Fruit fly (Drosophila melanogaster): ENCODE data around the gene CG14731.
A peak's percentile ranks its signal among the peaks of the same experiment; 100 is the strongest.

The CG14731 gene

DNA sequence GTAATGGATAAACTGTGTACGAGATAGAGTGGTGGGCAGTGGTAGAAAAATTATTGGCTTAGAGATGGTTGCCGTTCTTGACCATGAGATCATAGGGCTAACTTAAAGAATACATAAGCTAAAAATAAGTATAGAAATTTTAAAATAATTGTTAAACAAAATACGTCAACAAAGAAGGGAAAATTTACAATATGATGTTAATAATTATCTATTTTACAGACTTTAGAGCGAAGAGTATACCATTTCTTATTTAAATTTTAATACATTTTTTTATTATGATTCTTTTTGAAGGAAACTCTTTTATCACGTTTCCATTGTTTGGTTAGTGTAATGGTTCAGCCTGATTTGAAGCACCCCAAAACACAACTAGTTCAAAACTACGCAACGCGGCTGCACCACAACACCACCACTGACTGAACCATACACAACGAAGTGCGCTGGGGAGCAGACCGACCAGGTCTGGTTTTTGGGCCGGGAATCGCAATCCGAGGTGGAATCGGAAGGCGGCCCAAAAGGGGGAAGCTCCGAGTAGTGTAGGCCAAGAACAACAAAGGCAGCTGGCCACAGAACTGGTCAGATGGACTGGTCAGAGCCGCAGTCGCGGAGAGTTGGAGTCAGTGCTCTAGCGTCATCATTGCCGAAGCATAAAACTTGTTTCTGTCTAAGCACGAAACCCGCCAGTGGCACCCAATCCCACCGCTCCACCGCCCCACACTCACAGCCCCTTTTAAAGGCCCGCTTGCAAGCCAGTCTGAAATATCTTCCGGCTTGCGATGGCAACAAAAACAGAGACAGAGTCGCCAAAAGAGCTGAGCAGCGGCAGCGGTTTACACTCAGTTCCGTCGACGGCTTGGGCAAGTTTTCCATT, 14.6 kb downstream of the CG14731 start (continued):
- peak; percentile 61; the same call in 2 of the 3 replicates for TF ChIP-seq CG8119 (GFP tag; IDR thresholded peaks at IDR 0.05)
- TF ChIP-seq CG34406 (GFP tag; optimal IDR thresholded peaks at IDR 0.05), result no peak
- 0 out of 2 replicates have a peak, but pooled peaks have one; percentile 14 for TF ChIP-seq Gug (GFP tag; IDR thresholded peaks at IDR 0.05)
- TF ChIP-seq CG6808 (GFP tag; optimal IDR thresholded peaks at IDR 0.05), result peak; percentile 24
- no peak for TF ChIP-seq Sox14 (GFP tag; optimal IDR thresholded peaks at IDR 0.05)
- TF ChIP-seq CG11294 (GFP tag; IDR thresholded peaks at IDR 0.05), result no peak
- no peak for TF ChIP-seq CG31627 (GFP tag; optimal IDR thresholded peaks at IDR 0.05)
- TF ChIP-seq salr (GFP tag; optimal IDR thresholded peaks at IDR 0.05), result peak in 1 of 2 experiments; percentile 53
- TF ChIP-seq pdm3 (GFP tag; optimal IDR thresholded peaks at IDR 0.05), result peak; percentile 6
- no peak for TF ChIP-seq Sox15 (GFP tag; optimal IDR thresholded peaks at IDR 0.05)
- no peak for TF ChIP-seq spab (GFP tag; optimal IDR thresholded peaks at IDR 0.05)
- TF ChIP-seq Hr4 (GFP tag; optimal IDR thresholded peaks at IDR 0.05), result peak; percentile 30
- TF ChIP-seq CG16779 (tag; optimal IDR thresholded peaks at IDR 0.05), result no peak
- no peak for TF ChIP-seq CG7368 (GFP tag; optimal IDR thresholded peaks at IDR 0.05)
- peak; percentile 39 for TF ChIP-seq CG6276 (GFP tag; optimal IDR thresholded peaks at IDR 0.05)
- TF ChIP-seq CG11762 (GFP tag; optimal IDR thresholded peaks at IDR 0.05; ENCODE audit: insufficient read depth), result no peak
- no peak for TF ChIP-seq CG8319 (GFP tag; optimal IDR thresholded peaks at IDR 0.05)
- peak; percentile 36 for TF ChIP-seq CG3032 (tag; optimal IDR thresholded peaks at IDR 0.05)
- peak; percentile 80 for TF ChIP-seq Eip78C (GFP tag)
- TF ChIP-seq CG1621 (tag; optimal IDR thresholded peaks at IDR 0.05), result peak; percentile 5
- no peak for TF ChIP-seq Sox102F (GFP tag; optimal IDR thresholded peaks at IDR 0.05)

DNA sequence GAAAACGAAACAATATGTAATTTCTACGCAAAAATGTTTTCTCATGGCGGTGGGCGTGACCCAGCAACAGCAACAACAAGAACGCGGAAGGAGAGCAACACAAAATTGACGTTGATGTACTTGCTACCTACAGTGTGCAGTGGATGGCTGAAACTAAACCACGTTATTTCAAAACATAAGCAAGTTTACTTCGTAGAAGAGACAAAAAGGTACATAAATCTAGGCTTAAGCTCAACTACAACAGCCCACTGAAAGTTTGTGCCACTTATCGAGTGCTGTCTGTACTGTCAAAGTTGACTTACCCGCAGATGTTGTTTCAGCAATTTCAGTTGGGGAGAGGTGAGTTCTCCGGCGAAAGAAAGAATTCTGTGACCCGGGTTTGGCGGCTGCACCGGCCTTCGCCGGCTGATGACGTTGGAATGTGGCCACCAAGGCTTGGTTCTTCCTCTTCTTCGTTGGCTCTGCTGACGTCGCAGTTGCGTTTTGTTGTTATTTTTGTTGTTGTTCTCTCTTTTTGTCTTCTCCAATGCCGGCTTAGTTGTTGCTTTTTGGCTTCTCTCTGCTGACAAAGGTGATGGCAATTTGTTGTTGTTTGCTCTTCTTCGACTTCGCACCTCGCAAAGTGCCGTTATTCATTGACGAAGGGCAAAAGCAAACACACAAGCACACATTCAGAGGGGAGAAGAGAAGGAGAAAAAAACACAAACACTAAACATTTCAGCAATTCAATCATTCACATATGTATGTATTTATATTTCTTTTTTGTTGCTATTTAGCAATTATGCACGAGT, 16.2 kb downstream of the CG14731 start:
- peak; percentile 67 for TF ChIP-seq fkh (GFP tag; optimal IDR thresholded peaks at IDR 0.05)
- no peak for TF ChIP-seq Blimp-1 (GFP tag; optimal IDR thresholded peaks at IDR 0.05)
- no peak for TF ChIP-seq dac (GFP tag; optimal IDR thresholded peaks at IDR 0.05)
- peak; percentile 79 for TF ChIP-seq Sox102F (GFP tag; optimal IDR thresholded peaks at IDR 0.05)
- TF ChIP-seq Hr38 (GFP tag; optimal IDR thresholded peaks at IDR 0.05), result no peak
- peak; percentile 3 for TF ChIP-seq Eip93F (GFP tag; optimal IDR thresholded peaks at IDR 0.05)
- TF ChIP-seq CG15336 (GFP tag; IDR thresholded peaks at IDR 0.05), result peak; percentile 60
- TF ChIP-seq CG34406 (GFP tag; optimal IDR thresholded peaks at IDR 0.05), result peak; percentile 68
- TF ChIP-seq CG8319 (GFP tag; optimal IDR thresholded peaks at IDR 0.05), result no peak
- TF ChIP-seq CG11762 (GFP tag; optimal IDR thresholded peaks at IDR 0.05; ENCODE audit: insufficient read depth), result peak; percentile 33
- TF ChIP-seq CG11294 (GFP tag; IDR thresholded peaks at IDR 0.05), result no peak
- TF ChIP-seq Eip78C (GFP tag), result peak; percentile 87
- peak; percentile 85 for TF ChIP-seq CG31627 (GFP tag; optimal IDR thresholded peaks at IDR 0.05)
- TF ChIP-seq OdsH (GFP tag; optimal IDR thresholded peaks at IDR 0.05), result peak; percentile 63
- peak; percentile 53 for TF ChIP-seq CG3032 (tag; optimal IDR thresholded peaks at IDR 0.05)
- peak; percentile 60 for TF ChIP-seq CG7368 (GFP tag; optimal IDR thresholded peaks at IDR 0.05)
- TF ChIP-seq fd85E (GFP tag; optimal IDR thresholded peaks at IDR 0.05), result no peak
- no peak for TF ChIP-seq CG6854 (GFP tag; optimal IDR thresholded peaks at IDR 0.05)
- no peak for TF ChIP-seq Lpt (GFP tag; optimal IDR thresholded peaks at IDR 0.05)
- TF ChIP-seq CG32006 (GFP tag; optimal IDR thresholded peaks at IDR 0.05), result peak; percentile 67
- peak; percentile 84 for TF ChIP-seq Met (GFP tag; optimal IDR thresholded peaks at IDR 0.05)
- no peak for TF ChIP-seq CG16779 (tag; optimal IDR thresholded peaks at IDR 0.05)
- peak; percentile 65 for TF ChIP-seq CG1621 (tag; optimal IDR thresholded peaks at IDR 0.05)
- TF ChIP-seq CG6276 (GFP tag; optimal IDR thresholded peaks at IDR 0.05), result peak; percentile 16
- peak; percentile 77 for TF ChIP-seq Sox14 (GFP tag; optimal IDR thresholded peaks at IDR 0.05)
- TF ChIP-seq achi (GFP tag; optimal IDR thresholded peaks at IDR 0.05), result peak; percentile 68
- peak; percentile 64 for TF ChIP-seq Ets21C (GFP tag; optimal IDR thresholded peaks at IDR 0.05)
- TF ChIP-seq cyc (GFP tag; optimal IDR thresholded peaks at IDR 0.05), result peak; percentile 84
- peak; percentile 57 for TF ChIP-seq CG6808 (GFP tag; optimal IDR thresholded peaks at IDR 0.05)
- TF ChIP-seq Hr4 (GFP tag; optimal IDR thresholded peaks at IDR 0.05), result peak; percentile 30
- TF ChIP-seq eg (GFP tag; IDR thresholded peaks at IDR 0.05), result peak; percentile 74
- TF ChIP-seq pdm3 (GFP tag; optimal IDR thresholded peaks at IDR 0.05), result peak; percentile 65
- TF ChIP-seq Ets96B (tag; optimal IDR thresholded peaks at IDR 0.05), result peak; percentile 59
- no peak for TF ChIP-seq Gug (GFP tag; IDR thresholded peaks at IDR 0.05)
- peak; percentile 76 for TF ChIP-seq lz (GFP tag; optimal IDR thresholded peaks at IDR 0.05)
- TF ChIP-seq acj6 (GFP tag; optimal IDR thresholded peaks at IDR 0.05), result peak; percentile 63
- peak; percentile 30 for TF ChIP-seq CG4318 (GFP tag; optimal IDR thresholded peaks at IDR 0.05)
- TF ChIP-seq salr (GFP tag; optimal IDR thresholded peaks at IDR 0.05), result peak; percentile 21 to 45
- peak; percentile 37 to 70 for TF ChIP-seq ss (GFP tag; optimal IDR thresholded peaks at IDR 0.05)
- peak; percentile 72 for TF ChIP-seq CG6163 (GFP tag; IDR thresholded peaks at IDR 0.05)
